Worm (Caenorhabditis elegans): Measurements from ENCODE around the gene str-170.

str-170 gene

ce11 chrIV:4887258-4887657 is 10.1 kb downstream of the str-170 start, which contains the start of gene T08B6.1:
TSS of gene T08B6.1 (minus strand) at chrIV:4887358.
- TF ChIP-seq him-1 (tag; optimal IDR thresholded peaks at IDR 0.05): no peak
- TF ChIP-seq dao-5 (tag; optimal IDR thresholded peaks at IDR 0.05): no peak
- no peak for TF ChIP-seq W03F9.2 (tag; optimal IDR thresholded peaks at IDR 0.05)

ce11 chrIV:4889613-4890012 is 12.4 kb downstream of the str-170 start, which contains the start of gene sgnh-1:
TSS of gene sgnh-1 (plus strand) at chrIV:4889913.
- TF ChIP-seq dao-5 (tag; optimal IDR thresholded peaks at IDR 0.05) (no peak), W03F9.2 (tag; optimal IDR thresholded peaks at IDR 0.05) (no peak), him-1 (tag; optimal IDR thresholded peaks at IDR 0.05) (no peak)

ce11 chrIV:4890543-4890942 is 13.3 kb downstream of the str-170 start, which contains the start of gene T08B6.9:
TSS of gene T08B6.9 (plus strand) at chrIV:4890843.
- no peak for TF ChIP-seq dao-5 (tag; optimal IDR thresholded peaks at IDR 0.05)
- no peak for TF ChIP-seq him-1 (tag; optimal IDR thresholded peaks at IDR 0.05)
- TF ChIP-seq W03F9.2 (tag; optimal IDR thresholded peaks at IDR 0.05): no peak

ce11 chrIV:4903961-4904360 is 26.8 kb downstream of the str-170 start, which contains the start of gene str-161:
TSS of gene str-161 (minus strand) at chrIV:4904061.
- TF ChIP-seq dao-5 (tag; optimal IDR thresholded peaks at IDR 0.05) (no peak), W03F9.2 (tag; optimal IDR thresholded peaks at IDR 0.05) (no peak)

ce11 chrIV:4905645-4906135 is 28.5 kb downstream of the str-170 start, which contains the start of gene T08B6.4:
TSS of gene T08B6.4 (plus strand) at chrIV:4905695.
- TF ChIP-seq W03F9.2 (tag; optimal IDR thresholded peaks at IDR 0.05) (no peak), him-1 (tag; optimal IDR thresholded peaks at IDR 0.05) (no peak), dao-5 (tag; optimal IDR thresholded peaks at IDR 0.05) (no peak)

- no peak for TF ChIP-seq W03F9.2 (tag; optimal IDR thresholded peaks at IDR 0.05)
- no peak for TF ChIP-seq dao-5 (tag; optimal IDR thresholded peaks at IDR 0.05)
- TF ChIP-seq him-1 (tag; optimal IDR thresholded peaks at IDR 0.05): no peak
Observed at ce11 chrIV:4909039-4909438, 31.8 kb downstream of the str-170 start, which contains the start of gene str-159. TSS of gene str-159 (plus strand) at chrIV:4909339.

- TF ChIP-seq W03F9.2 (tag; optimal IDR thresholded peaks at IDR 0.05) (no peak), dao-5 (tag; optimal IDR thresholded peaks at IDR 0.05) (no peak), him-1 (tag; optimal IDR thresholded peaks at IDR 0.05) (no peak)
Observed at ce11 chrIV:4913090-4913489, 35.9 kb downstream of the str-170 start, which contains the start of gene str-156. TSS of gene str-156 (plus strand) at chrIV:4913390.

ce11 chrIV:4915689-4916088 is 38.5 kb downstream of the str-170 start, which contains the start of gene str-155:
TSS of gene str-155 (plus strand) at chrIV:4915989.
- TF ChIP-seq him-1 (tag; optimal IDR thresholded peaks at IDR 0.05) (no peak), W03F9.2 (tag; optimal IDR thresholded peaks at IDR 0.05) (no peak), dao-5 (tag; optimal IDR thresholded peaks at IDR 0.05) (no peak)

ce11 chrIV:4917774-4918173 is 40.6 kb downstream of the str-170 start, which contains the start of gene str-158:
TSS of gene str-158 (plus strand) at chrIV:4918074.
- TF ChIP-seq him-1 (tag; optimal IDR thresholded peaks at IDR 0.05): no peak
- TF ChIP-seq dao-5 (tag; optimal IDR thresholded peaks at IDR 0.05): no peak
- no peak for TF ChIP-seq W03F9.2 (tag; optimal IDR thresholded peaks at IDR 0.05)

Data from whole organism, L4/young adult.